Fruit fly (Drosophila melanogaster): ENCODE measurements around the gene Acox3.

The Acox3 gene

dm6 chr2L:6479226-6479906, 31.2 kb upstream of the Acox3 start (continued):
- TF ChIP-seq CG43689 (GFP tag; IDR thresholded peaks at IDR 0.05) (no peak), sens (GFP tag) (peak; percentile 94), ro (GFP tag; IDR thresholded peaks at IDR 0.05) (no peak), Gug (GFP tag; IDR thresholded peaks at IDR 0.05) (no peak), CG9817 (tag; optimal IDR thresholded peaks at IDR 0.05) (peak; percentile 18), CG13624 (GFP tag; optimal IDR thresholded peaks at IDR 0.05) (peak; percentile 15), Max (GFP tag; optimal IDR thresholded peaks at IDR 0.05) (no peak), NC2β (GFP tag; optimal IDR thresholded peaks at IDR 0.05) (peak; percentile 20), Ets65A (GFP tag) (no peak), Atf3 (GFP tag; optimal IDR thresholded peaks at IDR 0.05) (peak; percentile 20), CG2202 (tag; optimal IDR thresholded peaks at IDR 0.05) (no peak), crp (GFP tag; optimal IDR thresholded peaks at IDR 0.05) (no peak), CG1602 (GFP tag; optimal IDR thresholded peaks at IDR 0.05) (no peak), ken (GFP tag; IDR thresholded peaks at IDR 0.05) (no peak), NfI (GFP tag; optimal IDR thresholded peaks at IDR 0.05) (peak; percentile 30), eyg (GFP tag; optimal IDR thresholded peaks at IDR 0.05) (peak; percentile 8), odd (GFP tag; optimal IDR thresholded peaks at IDR 0.05) (peak; percentile 28), CG15514 (GFP tag; optimal IDR thresholded peaks at IDR 0.05) (peak; percentile 72), gce (GFP tag; IDR thresholded peaks at IDR 0.05) (peak; percentile 55; the same call in 1 of the 3 replicates), Eip74EF (GFP tag; optimal IDR thresholded peaks at IDR 0.05) (peak in 1 of 2 experiments; percentile 36), row (GFP tag; IDR thresholded peaks at IDR 0.05) (peak; percentile 36; the same call in 2 of the 3 replicates), Mes4 (GFP tag; optimal IDR thresholded peaks at IDR 0.05) (no peak), chinmo (GFP tag; IDR thresholded peaks at IDR 0.05; ENCODE audit: partially characterized antibody) (peak; percentile 68; the same call in 1 of the 4 replicates), CG7987 (GFP tag; optimal IDR thresholded peaks at IDR 0.05) (peak; percentile 85), rib (GFP tag; IDR thresholded peaks at IDR 0.05) (no peak), ssp (GFP tag; IDR thresholded peaks at IDR 0.05) (no peak), caup (GFP tag; optimal IDR thresholded peaks at IDR 0.05; ENCODE audit: severe bottlenecking) (peak; percentile 77), HmgZ (tag; optimal IDR thresholded peaks at IDR 0.05) (peak; percentile 77), CG33557 (GFP tag; optimal IDR thresholded peaks at IDR 0.05) (peak; percentile 33), CG6813 (GFP tag; optimal IDR thresholded peaks at IDR 0.05) (peak; percentile 69), crol (GFP tag; IDR thresholded peaks at IDR 0.05) (no peak), vnd (GFP tag; IDR thresholded peaks at IDR 0.05; ENCODE audit: partially characterized antibody) (no peak), CG9437 (GFP tag; optimal IDR thresholded peaks at IDR 0.05) (no peak), slbo (GFP tag; IDR thresholded peaks at IDR 0.05) (peak; percentile 27; the same call in 1 of the 2 replicates), jumu (GFP tag; optimal IDR thresholded peaks at IDR 0.05) (no peak), Asciz (GFP tag; optimal IDR thresholded peaks at IDR 0.05) (peak; percentile 28), CG8944 (GFP tag; optimal IDR thresholded peaks at IDR 0.05) (no peak), dan (GFP tag; IDR thresholded peaks at IDR 0.05) (no peak), Oli (tag; optimal IDR thresholded peaks at IDR 0.05) (no peak), CG7963 (GFP tag; IDR thresholded peaks at IDR 0.05; ENCODE audit: partially characterized antibody) (no peak), run (tag; optimal IDR thresholded peaks at IDR 0.05) (no peak), CoRest (tag; optimal IDR thresholded peaks at IDR 0.05) (no peak), CG5953 (GFP tag; IDR thresholded peaks at IDR 0.05) (no peak), CG1792 (GFP tag; optimal IDR thresholded peaks at IDR 0.05) (no peak), CG42726 (GFP tag; IDR thresholded peaks at IDR 0.05; ENCODE audit: partially characterized antibody) (no peak), salm (tag; optimal IDR thresholded peaks at IDR 0.05) (no peak), Antp (GFP tag; optimal IDR thresholded peaks at IDR 0.05) (no peak), D (optimal IDR thresholded peaks at IDR 0.05) (no peak), D (GFP tag; optimal IDR thresholded peaks at IDR 0.05) (peak; percentile 20), ttk (GFP tag; IDR thresholded peaks at IDR 0.05) (no peak)

Measured in whole organism, embryonic.